Fruit fly (Drosophila melanogaster) whole organism, wandering third instar larva: ENCODE results near the gene lilli.

ENCODE experiments used
- Abd-B ChIP-seq: fragments of >200 bp; optimal IDR thresholded peaks from 2 replicates; lab custom pipeline; 2017; ENCODE audit warnings: missing biosample characterization, missing genetic modification characterization
- CrebA ChIP-seq: fragments of 200-800 bp; sonication (Bioruptor generic); optimal IDR thresholded peaks from 2 replicates; lab custom pipeline; 2016; ENCODE audit warnings: missing biosample characterization, mild to moderate bottlenecking, missing genetic modification characterization, borderline replicate concordance
- Dfd ChIP-seq: fragments of >200 bp; optimal IDR thresholded peaks from 2 replicates; lab custom pipeline; 2017; ENCODE audit warnings: missing biosample characterization, missing genetic modification characterization
- Dif ChIP-seq: fragments of 200-275, 200-300 bp; sonication (Bioruptor generic); optimal IDR thresholded peaks from 2 replicates; lab custom pipeline; 2018; ENCODE audit warnings: missing biosample characterization, missing genetic modification characterization; ENCODE audit not compliant: partially characterized antibody
- GATAd ChIP-seq: sonication (Bioruptor generic); optimal IDR thresholded peaks from 2 replicates; lab custom pipeline; 2016; ENCODE audit warnings: missing biosample characterization, missing genetic modification characterization
- HLH106 ChIP-seq: fragments of 200-800 bp; optimal IDR thresholded peaks from 3 replicates; lab custom pipeline; 2019; ENCODE audit warnings: missing biosample characterization, mild to moderate bottlenecking, missing genetic modification characterization, moderate library complexity
- Hr78 ChIP-seq: fragments of >200 bp; optimal IDR thresholded peaks from 2 replicates; lab custom pipeline; 2017; ENCODE audit warnings: missing biosample characterization, missing genetic modification characterization
- Hr83 ChIP-seq: fragments of 200-300 bp; sonication (Bioruptor generic); optimal IDR thresholded peaks from 2 replicates; lab custom pipeline; 2016; ENCODE audit warnings: missing biosample characterization, mild to moderate bottlenecking, missing genetic modification characterization, moderate library complexity; ENCODE audit not compliant: poor library complexity, severe bottlenecking
- Jra ChIP-seq: sonication (Bioruptor generic); optimal IDR thresholded peaks from 2 replicates; lab custom pipeline; 2016; ENCODE audit warnings: missing biosample characterization, missing genetic modification characterization
- N ChIP-seq: fragments of >200 bp; optimal IDR thresholded peaks from 2 replicates; lab custom pipeline; 2018; ENCODE audit warnings: missing biosample characterization, missing external identifiers, missing genetic modification characterization
- OdsH ChIP-seq: fragments of 200-800 bp; sonication (Bioruptor generic); optimal IDR thresholded peaks from 2 replicates; lab custom pipeline; 2016; ENCODE audit warnings: missing biosample characterization, mild to moderate bottlenecking, missing genetic modification characterization
- Rel ChIP-seq, 2 experiments: fragments of 200-800 bp; sonication (Bioruptor generic) in 1 of 2; optimal IDR thresholded peaks; 2 replicates in 1 of 2; 3 replicates in 1 of 2; lab custom pipeline; 2016 to 2019; ENCODE audit warnings: mild to moderate bottlenecking in 2 of 2, missing biosample characterization in 2 of 2, missing genetic modification characterization in 2 of 2, moderate library complexity in 1 of 2
- Sp1 ChIP-seq: fragments of 200-800 bp; sonication (Bioruptor generic); optimal IDR thresholded peaks from 3 replicates; lab custom pipeline; 2019; ENCODE audit warnings: missing biosample characterization, mild to moderate bottlenecking, missing genetic modification characterization, moderate library complexity
- Vsx2 ChIP-seq: fragments of 200-300, 225-300 bp; sonication (Bioruptor generic); optimal IDR thresholded peaks from 2 replicates; lab custom pipeline; 2018; ENCODE audit warnings: missing biosample characterization, missing genetic modification characterization; ENCODE audit not compliant: partially characterized antibody
- br ChIP-seq: fragments of 200-800 bp; sonication (Bioruptor generic); optimal IDR thresholded peaks from 2 replicates; lab custom pipeline; 2016; ENCODE audit warnings: missing biosample characterization, missing genetic modification characterization
- brk ChIP-seq: fragments of 200-800 bp; sonication (Bioruptor generic); optimal IDR thresholded peaks from 2 replicates; lab custom pipeline; 2016; ENCODE audit warnings: missing biosample characterization, mild to moderate bottlenecking, missing genetic modification characterization
- dl ChIP-seq, 2 experiments: fragments of 175-275, 200-275 bp in 1 of 2; fragments of 200-275 bp in 1 of 2; sonication (Bioruptor generic); optimal IDR thresholded peaks; lab custom pipeline; 2018; ENCODE audit warnings: mild to moderate bottlenecking in 2 of 2, missing biosample characterization in 2 of 2, missing genetic modification characterization in 2 of 2, moderate library complexity in 2 of 2; ENCODE audit not compliant: partially characterized antibody in 2 of 2, insufficient read depth in 1 of 2
- dmrt93B ChIP-seq: fragments of 200-800 bp; sonication (Bioruptor generic); optimal IDR thresholded peaks from 2 replicates; lab custom pipeline; 2018; ENCODE audit warnings: missing biosample characterization, mild to moderate bottlenecking, missing genetic modification characterization
- dsf ChIP-seq: sonication (Bioruptor generic); optimal IDR thresholded peaks from 2 replicates; lab custom pipeline; 2016; ENCODE audit warnings: missing biosample characterization, missing genetic modification characterization, borderline replicate concordance
- ey ChIP-seq: fragments of 200-800 bp; sonication (Bioruptor generic); optimal IDR thresholded peaks from 2 replicates; lab custom pipeline; 2016; ENCODE audit warnings: missing biosample characterization, missing genetic modification characterization
- foxo ChIP-seq, 2 experiments: fragments of 200-800 bp; sonication (Bioruptor generic); optimal IDR thresholded peaks; 2 replicates in 1 of 2; 3 replicates in 1 of 2; lab custom pipeline; 2016 to 2017; ENCODE audit warnings: missing biosample characterization in 2 of 2, missing genetic modification characterization in 2 of 2
- fru ChIP-seq: fragments of 200-800 bp; sonication (Bioruptor generic); optimal IDR thresholded peaks from 3 replicates; lab custom pipeline; 2016; ENCODE audit warnings: missing biosample characterization, mild to moderate bottlenecking, missing genetic modification characterization
- h ChIP-seq: fragments of 200-800 bp; sonication (Bioruptor generic); optimal IDR thresholded peaks from 3 replicates; lab custom pipeline; 2016; ENCODE audit warnings: missing biosample characterization, mild to moderate bottlenecking, missing genetic modification characterization
- jim ChIP-seq: fragments of 175-275, 200-325 bp; sonication (Bioruptor generic); optimal IDR thresholded peaks from 2 replicates; lab custom pipeline; 2016; ENCODE audit warnings: missing biosample characterization, mild to moderate bottlenecking, missing genetic modification characterization
- lola ChIP-seq: fragments of >200 bp; optimal IDR thresholded peaks from 2 replicates; lab custom pipeline; 2017; ENCODE audit warnings: missing biosample characterization, missing genetic modification characterization
- pan ChIP-seq: fragments of >200 bp; optimal IDR thresholded peaks from 2 replicates; lab custom pipeline; 2017
- psq ChIP-seq: fragments of 200-800 bp; sonication (Bioruptor generic); optimal IDR thresholded peaks from 3 replicates; lab custom pipeline; 2017; ENCODE audit warnings: missing biosample characterization, mild to moderate bottlenecking, missing genetic modification characterization, moderate library complexity
- rgr ChIP-seq: fragments of 200-800 bp; sonication (Bioruptor generic); optimal IDR thresholded peaks from 3 replicates; lab custom pipeline; 2016; ENCODE audit warnings: missing biosample characterization, mild to moderate bottlenecking, missing genetic modification characterization
- sv ChIP-seq: fragments of 200-800 bp; sonication (Bioruptor generic); optimal IDR thresholded peaks from 3 replicates; lab custom pipeline; 2016; ENCODE audit warnings: missing biosample characterization, missing genetic modification characterization
- tai ChIP-seq: sonication (Bioruptor generic); optimal IDR thresholded peaks from 2 replicates; lab custom pipeline; 2016; ENCODE audit warnings: missing biosample characterization, missing genetic modification characterization
- usp ChIP-seq: fragments of >200 bp; optimal IDR thresholded peaks from 2 replicates; lab custom pipeline; 2017; ENCODE audit warnings: missing biosample characterization, missing genetic modification characterization
- woc ChIP-seq: sonication (Bioruptor generic); optimal IDR thresholded peaks from 2 replicates; lab custom pipeline; 2016; ENCODE audit warnings: missing biosample characterization, mild to moderate bottlenecking, missing genetic modification characterization

lilli gene

dm6 chr2L:2939698-2940097 lies 54.0 kb downstream of the lilli start:
- no peak for TF ChIP-seq tai (GFP tag; lab: Kevin White, UChicago)

DNA sequence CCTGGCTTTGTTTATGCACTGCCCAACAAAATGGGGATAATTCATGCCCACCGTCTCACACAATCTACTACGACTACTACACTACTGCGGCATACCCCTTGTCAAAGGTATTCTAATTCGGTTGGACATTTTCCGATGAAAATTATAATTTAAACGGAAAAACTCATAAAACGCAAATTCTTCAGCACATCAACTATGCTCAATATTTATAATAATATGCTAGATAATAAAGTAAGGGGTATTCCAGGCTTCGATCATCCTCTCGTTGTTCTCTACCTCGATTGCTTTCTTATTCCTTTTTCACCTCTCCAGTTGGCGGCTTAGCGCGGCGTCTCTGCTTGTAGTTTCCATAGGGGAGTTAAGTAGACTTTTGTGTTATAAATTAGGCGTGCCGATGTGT lies 55.6 kb downstream of the lilli start:
- no peak for TF ChIP-seq lola
- no peak for TF ChIP-seq OdsH (GFP tag; lab: Kevin White, UChicago)
- no peak for TF ChIP-seq jim
- no peak for TF ChIP-seq CrebA
- TF ChIP-seq Sp1 (GFP tag; lab: Kevin White, UChicago) = no peak
- no peak for TF ChIP-seq GATAd (GFP tag; lab: Kevin White, UChicago)
- TF ChIP-seq brk (GFP tag; lab: Kevin White, UChicago) = no peak
- TF ChIP-seq psq (GFP tag; lab: Kevin White, UChicago) = no peak
- no peak for TF ChIP-seq foxo (GFP tag; optimal IDR thresholded peaks at IDR 0.05; lab: Kevin White, UChicago)
- no peak for TF ChIP-seq N (GFP tag; lab: Kevin White, UChicago)
- no peak for TF ChIP-seq sv (GFP tag; lab: Kevin White, UChicago)
- TF ChIP-seq Hr83 (GFP tag; lab: Kevin White, UChicago) = no peak
- TF ChIP-seq dl (GFP tag; optimal IDR thresholded peaks at IDR 0.05; lab: Kevin White, UChicago; ENCODE audit: insufficient read depth in 1 of 2, partially characterized antibody in 2 of 2) = no peak
- no peak for TF ChIP-seq Jra (GFP tag; lab: Kevin White, UChicago)
- TF ChIP-seq Abd-B (GFP tag; lab: Kevin White, UChicago) = no peak
- no peak for TF ChIP-seq dsf (GFP tag; lab: Kevin White, UChicago)
- TF ChIP-seq Hr78 (GFP tag; lab: Kevin White, UChicago) = no peak
- TF ChIP-seq Dfd (GFP tag; lab: Kevin White, UChicago) = no peak
- TF ChIP-seq HLH106 (tag; lab: Kevin White, UChicago) = no peak
- TF ChIP-seq ey (GFP tag; lab: Kevin White, UChicago) = no peak

DNA sequence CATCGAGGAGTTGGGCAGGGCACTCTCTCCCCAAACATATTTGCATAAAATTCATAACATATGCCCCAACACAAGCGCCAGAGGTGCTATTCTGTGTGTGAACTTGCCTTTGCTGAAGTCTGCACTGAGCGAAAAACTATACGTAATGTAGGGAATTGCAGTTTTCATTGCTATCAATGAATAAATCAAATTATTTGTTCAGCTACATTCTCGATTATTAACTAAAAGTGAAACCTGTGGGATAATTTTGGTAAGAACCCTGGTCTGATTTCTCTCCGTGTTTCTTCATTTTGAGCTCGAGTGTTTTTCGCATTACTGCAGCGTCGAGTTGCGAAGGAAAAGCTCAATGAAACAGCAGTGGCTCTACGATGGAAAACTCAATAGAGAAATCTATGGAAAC lies 56.9 kb downstream of the lilli start:
- no peak for TF ChIP-seq dmrt93B (GFP tag; lab: Kevin White, UChicago)
- TF ChIP-seq Dif = no peak
- TF ChIP-seq woc = no peak
- TF ChIP-seq h (GFP tag; lab: Kevin White, UChicago) = no peak
- TF ChIP-seq usp = no peak
- no peak for TF ChIP-seq psq (GFP tag; lab: Kevin White, UChicago)
- TF ChIP-seq jim = no peak
- no peak for TF ChIP-seq OdsH (GFP tag; lab: Kevin White, UChicago)
- TF ChIP-seq rgr = no peak
- TF ChIP-seq fru (GFP tag; lab: Kevin White, UChicago) = no peak
- no peak for TF ChIP-seq Rel (GFP tag; optimal IDR thresholded peaks at IDR 0.05; lab: Kevin White, UChicago)
- no peak for TF ChIP-seq Rel (tag; optimal IDR thresholded peaks at IDR 0.05; lab: Kevin White, UChicago)
- TF ChIP-seq Abd-B (GFP tag; lab: Kevin White, UChicago) = no peak

- TF ChIP-seq fru (GFP tag; lab: Kevin White, UChicago) (peak; percentile 39), Vsx2 (GFP tag; lab: Kevin White, UChicago) (no peak), woc (no peak), br (GFP tag; lab: Kevin White, UChicago) (peak; percentile 23), Abd-B (GFP tag; lab: Kevin White, UChicago) (no peak), sv (GFP tag; lab: Kevin White, UChicago) (no peak), rgr (peak; percentile 40), OdsH (GFP tag; lab: Kevin White, UChicago) (peak; percentile 29), foxo (GFP tag; optimal IDR thresholded peaks at IDR 0.05; lab: Kevin White, UChicago) (peak in 1 of 2 experiments; percentile 49), psq (GFP tag; lab: Kevin White, UChicago) (peak; percentile 33), pan (lab: Kevin White, UChicago) (no peak), h (GFP tag; lab: Kevin White, UChicago) (peak; percentile 53), CrebA (no peak), brk (GFP tag; lab: Kevin White, UChicago) (no peak), lola (no peak), jim (no peak), Sp1 (GFP tag; lab: Kevin White, UChicago) (no peak), ey (GFP tag; lab: Kevin White, UChicago) (peak; percentile 0)
These were observed 58.8 kb downstream of the lilli start for dm6 chr2L:2944509-2944908.
